Worm (Caenorhabditis elegans): ENCODE data around the gene M176.9.

M176.9 gene

ce11 chrII:9369394-9369793, 42.0 kb downstream of the M176.9 start:
- TF ChIP-seq egl-27 (tag; optimal IDR thresholded peaks at IDR 0.05) (no peak), alr-1 (tag; optimal IDR thresholded peaks at IDR 0.05; ENCODE audit: borderline replicate concordance) (no peak), egl-13 (tag; optimal IDR thresholded peaks at IDR 0.05) (no peak), nhr-84 (tag; optimal IDR thresholded peaks at IDR 0.05) (no peak), efl-3 (GFP tag; optimal IDR thresholded peaks at IDR 0.05) (no peak), ceh-90 (tag; optimal IDR thresholded peaks at IDR 0.05) (no peak), mep-1 (tag; optimal IDR thresholded peaks at IDR 0.05) (no peak), dsc-1 (tag; optimal IDR thresholded peaks at IDR 0.05) (no peak), lsy-2 (tag; optimal IDR thresholded peaks at IDR 0.05) (no peak), grh-1 (GFP tag; IDR thresholded peaks at IDR 0.05) (no peak), unc-30 (tag; optimal IDR thresholded peaks at IDR 0.05) (no peak), lin-39 (tag; optimal IDR thresholded peaks at IDR 0.05) (no peak), unc-98 (GFP tag; IDR thresholded peaks at IDR 0.05) (no peak), lin-14 (GFP tag; optimal IDR thresholded peaks at IDR 0.05) (no peak), isw-1 (GFP tag; IDR thresholded peaks at IDR 0.05) (no peak)

ce11 chrII:9362249-9362648, 49.1 kb downstream of the M176.9 start:
- TF ChIP-seq lin-13 (GFP tag; optimal IDR thresholded peaks at IDR 0.05) (no peak), efl-1 (optimal IDR thresholded peaks at IDR 0.05) (no peak), efl-1 (GFP tag; optimal IDR thresholded peaks at IDR 0.05 in 1 of 2) (peak in 1 of 2 experiments; percentile 75)

Data from whole organism, L1 larva.